Fruit fly (Drosophila melanogaster) Kc167 (cell line): ENCODE data around the gene nudE.

Experiments
- Myc ChIP-seq: fragments of >200 bp; optimal IDR thresholded peaks from 2 replicates; lab custom pipeline; 2017; ENCODE audit warnings: missing external identifiers
- Sin3A ChIP-seq: fragments of >200 bp; optimal IDR thresholded peaks from 2 replicates; lab custom pipeline; 2018; ENCODE audit warnings: missing external identifiers
- insv ChIP-seq: fragments of >200 bp; optimal IDR thresholded peaks from 3 replicates; lab custom pipeline; 2018; ENCODE audit warnings: missing external identifiers
- ttk ChIP-seq: sonication (Bioruptor generic); optimal IDR thresholded peaks from 2 replicates; lab custom pipeline; 2017; ENCODE audit warnings: missing external identifiers

Gene nudE

DNA sequence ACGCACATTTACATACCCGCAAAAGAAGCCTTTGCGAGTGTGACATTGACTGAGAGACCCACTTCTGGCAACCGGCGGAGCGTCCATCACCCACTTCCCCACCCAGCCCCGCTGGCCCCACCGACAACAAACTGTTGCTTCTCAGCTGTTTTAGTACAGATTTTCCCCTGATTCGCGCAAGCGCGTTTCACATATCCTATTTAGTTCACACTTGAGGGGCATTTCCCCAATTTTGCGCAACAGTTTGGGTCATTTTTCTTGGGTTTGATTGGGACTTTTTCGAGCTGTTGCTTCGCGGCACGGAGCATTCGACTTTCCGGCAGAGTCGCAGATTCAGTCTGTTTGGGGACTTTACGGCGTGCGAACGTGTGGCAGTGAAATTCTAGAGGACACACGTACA is 28.1 kb downstream of the nudE start:
- TF ChIP-seq Myc = no peak
- TF ChIP-seq ttk (lab: Kevin White, UChicago) = no peak
- no peak for TF ChIP-seq insv (lab: Kevin White, UChicago)
- no peak for TF ChIP-seq Sin3A (lab: Kevin White, UChicago)
